Worm (Caenorhabditis elegans) whole organism, midembryonic: ENCODE measurements around the gene T22B7.22.

ENCODE experiments used
- T22C8.4 ChIP-seq: fragments of 200-800 bp; sonication (Bioruptor generic); IDR thresholded peaks from 2 replicates; pipeline ENCODE4 v1.3.6; 2022; ENCODE audit warnings: missing genetic modification characterization, missing compliant biosample characterization
- cog-1 ChIP-seq: sonication (generic microtip); optimal IDR thresholded peaks from 2 replicates; lab custom pipeline; 2016; ENCODE audit warnings: missing genetic modification characterization, missing compliant biosample characterization
- flt-1 ChIP-seq: fragments of 200-800 bp; sonication (Bioruptor generic); IDR thresholded peaks from 2 replicates; pipeline ENCODE4 v1.3.6; 2022; ENCODE audit warnings: missing genetic modification characterization, missing compliant biosample characterization
- klf-2 ChIP-seq: fragments of 200-800 bp; sonication (Bioruptor generic); conservative IDR thresholded peaks from 2 replicates; pipeline ENCODE4 v1.3.6; 2022; ENCODE audit warnings: missing genetic modification reagents, missing genetic modification characterization, missing compliant biosample characterization
- med-1 ChIP-seq: sonication (generic microtip); optimal IDR thresholded peaks from 2 replicates; lab custom pipeline; 2017; ENCODE audit warnings: missing genetic modification characterization, mild to moderate bottlenecking, missing compliant biosample characterization, antibody characterized with exemption, missing genetic modification reagents; ENCODE audit not compliant: insufficient read depth
- ref-1 ChIP-seq: fragments of 200-800 bp; sonication (Bioruptor generic); conservative IDR thresholded peaks from 2 replicates; pipeline ENCODE4 v1.3.6; 2022; ENCODE audit warnings: missing genetic modification reagents, missing genetic modification characterization, missing compliant biosample characterization
- tab-1 ChIP-seq: fragments of 200-800 bp; sonication (Bioruptor generic); IDR thresholded peaks from 2 replicates; pipeline ENCODE4 v1.3.6; 2022; ENCODE audit warnings: missing genetic modification characterization, missing compliant biosample characterization
- ztf-23 ChIP-seq: fragments of 200-800 bp; sonication (Bioruptor generic); IDR thresholded peaks from 2 replicates; pipeline ENCODE4 v1.3.6; 2022; ENCODE audit warnings: missing genetic modification reagents, missing genetic modification characterization, missing compliant biosample characterization
- ztf-29 ChIP-seq: fragments of 200-800 bp; sonication (Bioruptor generic); IDR thresholded peaks from 2 replicates; pipeline ENCODE4 v1.3.6; 2022; ENCODE audit warnings: missing genetic modification reagents, missing genetic modification characterization, missing compliant biosample characterization

T22B7.22 gene

ce11 chrX:5644112-5644511 lies 15.7 kb upstream of the T22B7.22 start:
- TF ChIP-seq cog-1 (tag; lab: Kevin White, UChicago) (no peak), flt-1 (GFP tag; lab: Robert Waterston, UW) (no peak), med-1 (GFP tag; lab: Kevin White, UChicago) (no peak), tab-1 (GFP tag; lab: Robert Waterston, UW) (no peak), T22C8.4 (no peak), ztf-23 (GFP tag; lab: Robert Waterston, UW) (no peak), ref-1 (GFP tag; lab: Robert Waterston, UW) (no peak), ztf-29 (GFP tag; lab: Robert Waterston, UW) (no peak), klf-2 (GFP tag; lab: Robert Waterston, UW) (no peak)

DNA sequence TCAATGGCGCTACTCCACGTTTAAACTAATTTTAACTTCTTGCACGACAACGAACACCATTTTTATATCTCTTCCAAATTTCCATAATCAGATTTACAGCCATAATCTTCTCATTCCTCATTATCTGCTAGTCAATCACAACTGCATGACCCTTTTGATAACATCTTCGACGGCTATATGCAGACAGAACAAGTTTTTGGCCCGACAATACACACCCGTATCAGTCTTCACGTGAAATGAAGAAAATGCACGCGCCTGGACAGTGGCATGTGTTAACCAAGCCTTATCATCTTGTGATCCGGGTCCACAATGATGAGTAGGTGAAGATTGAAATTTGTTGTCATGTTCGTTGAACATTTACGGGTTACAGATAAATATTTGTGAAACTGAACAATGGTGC lies 14.2 kb upstream of the T22B7.22 start:
- TF ChIP-seq klf-2 (GFP tag; lab: Robert Waterston, UW) (no peak), T22C8.4 (no peak), ztf-23 (GFP tag; lab: Robert Waterston, UW) (no peak), flt-1 (GFP tag; lab: Robert Waterston, UW) (no peak), med-1 (GFP tag; lab: Kevin White, UChicago) (no peak), ztf-29 (GFP tag; lab: Robert Waterston, UW) (no peak), cog-1 (tag; lab: Kevin White, UChicago) (no peak), ref-1 (GFP tag; lab: Robert Waterston, UW) (no peak), tab-1 (GFP tag; lab: Robert Waterston, UW) (no peak)

ce11 chrX:5646951-5647423 lies 12.8 kb upstream of the T22B7.22 start, which contains the start of gene T22B7.3:
Gene T22B7.3, plus strand, starts transcription at chrX:5647373.
- TF ChIP-seq klf-2 (GFP tag; lab: Robert Waterston, UW): no peak
- TF ChIP-seq med-1 (GFP tag; lab: Kevin White, UChicago): no peak
- no peak for TF ChIP-seq T22C8.4
- no peak for TF ChIP-seq ztf-23 (GFP tag; lab: Robert Waterston, UW)
- no peak for TF ChIP-seq cog-1 (tag; lab: Kevin White, UChicago)
- no peak for TF ChIP-seq ztf-29 (GFP tag; lab: Robert Waterston, UW)
- TF ChIP-seq tab-1 (GFP tag; lab: Robert Waterston, UW): no peak
- no peak for TF ChIP-seq ref-1 (GFP tag; lab: Robert Waterston, UW)
- no peak for TF ChIP-seq flt-1 (GFP tag; lab: Robert Waterston, UW)

DNA sequence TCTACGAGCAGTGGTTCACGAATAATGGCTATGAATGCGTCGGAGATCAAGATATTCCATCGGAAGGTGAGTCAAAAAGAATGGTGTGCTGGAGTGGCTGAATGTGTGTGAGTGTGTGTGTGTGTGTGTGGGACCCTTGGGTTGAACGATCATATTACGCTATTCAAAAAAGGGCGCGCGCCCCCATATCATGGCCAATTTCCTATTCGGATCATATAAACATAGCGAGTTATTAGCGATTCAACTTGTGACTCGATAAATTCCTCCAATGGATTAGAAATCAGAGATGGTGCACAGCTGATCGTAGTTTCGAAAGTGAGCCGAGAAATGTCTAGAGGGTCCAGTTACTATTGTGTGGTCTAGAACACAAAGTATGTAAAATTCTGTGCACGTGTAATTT lies 11.9 kb upstream of the T22B7.22 start, which contains the start of gene srv-7:
Gene srv-7, minus strand, starts transcription at position 101 of the 400 bp plus-strand sequence.
- TF ChIP-seq cog-1 (tag; lab: Kevin White, UChicago) (no peak), ztf-29 (GFP tag; lab: Robert Waterston, UW) (no peak), T22C8.4 (no peak), ztf-23 (GFP tag; lab: Robert Waterston, UW) (no peak), klf-2 (GFP tag; lab: Robert Waterston, UW) (no peak), ref-1 (GFP tag; lab: Robert Waterston, UW) (no peak), flt-1 (GFP tag; lab: Robert Waterston, UW) (no peak), tab-1 (GFP tag; lab: Robert Waterston, UW) (no peak), med-1 (GFP tag; lab: Kevin White, UChicago) (no peak)

DNA sequence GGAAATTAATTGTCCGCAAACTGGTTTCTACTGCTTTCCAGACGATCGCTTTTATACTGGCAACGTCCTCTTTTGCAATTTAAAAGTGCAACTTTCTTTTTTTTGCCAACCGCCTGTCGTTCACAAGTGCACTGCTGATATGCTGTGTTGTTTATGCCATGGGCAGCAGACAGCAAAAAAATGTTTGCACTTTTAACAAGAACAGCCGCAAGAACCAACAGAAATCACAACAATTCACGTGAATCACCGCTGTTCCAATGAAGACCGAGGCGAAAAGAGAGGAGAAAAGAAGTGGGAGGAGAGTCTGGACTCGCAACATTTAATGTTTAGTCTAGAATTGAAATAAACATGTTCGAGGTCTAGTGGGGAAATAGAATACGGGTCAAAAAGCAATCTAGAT lies 6.0 kb upstream of the T22B7.22 start, which contains the start of gene T22B7.7:
Gene T22B7.7, minus strand, starts transcription at position 262 of the 400 bp plus-strand sequence.
- TF ChIP-seq klf-2 (GFP tag; lab: Robert Waterston, UW): no peak
- TF ChIP-seq flt-1 (GFP tag; lab: Robert Waterston, UW): no peak
- TF ChIP-seq ztf-29 (GFP tag; lab: Robert Waterston, UW): no peak
- TF ChIP-seq T22C8.4: no peak
- no peak for TF ChIP-seq tab-1 (GFP tag; lab: Robert Waterston, UW)
- no peak for TF ChIP-seq cog-1 (tag; lab: Kevin White, UChicago)
- no peak for TF ChIP-seq med-1 (GFP tag; lab: Kevin White, UChicago)
- TF ChIP-seq ref-1 (GFP tag; lab: Robert Waterston, UW): no peak
- no peak for TF ChIP-seq ztf-23 (GFP tag; lab: Robert Waterston, UW)

ce11 chrX:5655601-5656000 lies 4.2 kb upstream of the T22B7.22 start:
- TF ChIP-seq T22C8.4: no peak
- no peak for TF ChIP-seq klf-2 (GFP tag; lab: Robert Waterston, UW)
- no peak for TF ChIP-seq ztf-29 (GFP tag; lab: Robert Waterston, UW)
- no peak for TF ChIP-seq med-1 (GFP tag; lab: Kevin White, UChicago)
- no peak for TF ChIP-seq cog-1 (tag; lab: Kevin White, UChicago)
- no peak for TF ChIP-seq tab-1 (GFP tag; lab: Robert Waterston, UW)
- no peak for TF ChIP-seq ref-1 (GFP tag; lab: Robert Waterston, UW)
- TF ChIP-seq ztf-23 (GFP tag; lab: Robert Waterston, UW): no peak
- TF ChIP-seq flt-1 (GFP tag; lab: Robert Waterston, UW): no peak

ce11 chrX:5661179-5661578 lies 1.4 kb downstream of the T22B7.22 start:
- TF ChIP-seq ztf-29 (GFP tag; lab: Robert Waterston, UW): no peak
- TF ChIP-seq klf-2 (GFP tag; lab: Robert Waterston, UW): no peak
- TF ChIP-seq med-1 (GFP tag; lab: Kevin White, UChicago): no peak
- no peak for TF ChIP-seq ztf-23 (GFP tag; lab: Robert Waterston, UW)
- no peak for TF ChIP-seq T22C8.4
- no peak for TF ChIP-seq cog-1 (tag; lab: Kevin White, UChicago)
- TF ChIP-seq tab-1 (GFP tag; lab: Robert Waterston, UW): no peak
- TF ChIP-seq flt-1 (GFP tag; lab: Robert Waterston, UW): no peak
- TF ChIP-seq ref-1 (GFP tag; lab: Robert Waterston, UW): no peak

ce11 chrX:5663537-5663936 lies 3.8 kb downstream of the T22B7.22 start, which contains the start of gene egl-13:
Gene egl-13, plus strand, starts transcription at chrX:5663837.
- no peak for TF ChIP-seq ztf-29 (GFP tag; lab: Robert Waterston, UW)
- no peak for TF ChIP-seq cog-1 (tag; lab: Kevin White, UChicago)
- no peak for TF ChIP-seq flt-1 (GFP tag; lab: Robert Waterston, UW)
- no peak for TF ChIP-seq ref-1 (GFP tag; lab: Robert Waterston, UW)
- no peak for TF ChIP-seq tab-1 (GFP tag; lab: Robert Waterston, UW)
- TF ChIP-seq klf-2 (GFP tag; lab: Robert Waterston, UW): no peak
- no peak for TF ChIP-seq ztf-23 (GFP tag; lab: Robert Waterston, UW)
- no peak for TF ChIP-seq T22C8.4
- TF ChIP-seq med-1 (GFP tag; lab: Kevin White, UChicago): no peak
